Worm (Caenorhabditis elegans): Measurements from ENCODE around the gene cht-5.

ce11 chrV:10091152-10091551 is 23.3 kb upstream of the cht-5 start, which contains the start of gene R04B5.11:
- no peak for TF ChIP-seq nhr-11 (tag; optimal IDR thresholded peaks at IDR 0.05)
- TF ChIP-seq gmeb-1 (tag; optimal IDR thresholded peaks at IDR 0.05), result no peak
- no peak for TF ChIP-seq zag-1 (tag; optimal IDR thresholded peaks at IDR 0.05)
- no peak for TF ChIP-seq mdl-1 (tag; optimal IDR thresholded peaks at IDR 0.05)
- no peak for TF ChIP-seq ceh-82 (tag; optimal IDR thresholded peaks at IDR 0.05)
- TF ChIP-seq ZK546.5 (tag; optimal IDR thresholded peaks at IDR 0.05), result no peak
- TF ChIP-seq ztf-11 (tag; optimal IDR thresholded peaks at IDR 0.05), result no peak
- no peak for TF ChIP-seq R02D3.7 (tag; optimal IDR thresholded peaks at IDR 0.05)
- TF ChIP-seq aly-2 (tag; optimal IDR thresholded peaks at IDR 0.05), result no peak
- no peak for TF ChIP-seq elt-3 (tag; optimal IDR thresholded peaks at IDR 0.05)
